Worm (Caenorhabditis elegans): ENCODE results near the gene suds-3.
"Not testable (repeated sequence)": the region's sequence is repeated elsewhere in the genome, so short reads cannot be mapped to it uniquely, and the experiment has no call there.

The suds-3 gene

ce11 chrV:9980731-9981483 lies 50.1 kb downstream of the suds-3 start, which contains the start of the genes ruvb-1 and tofu-1:
Gene ruvb-1 (minus strand): TSS chrV:9980802.
Gene tofu-1 (plus strand): TSS chrV:9981147.
- TF ChIP-seq pbrm-1 (GFP tag; IDR thresholded peaks at IDR 0.05) (peak; percentile 74; the same call in 1 of the 2 replicates), B0019.2 (GFP tag; conservative IDR thresholded peaks at IDR 0.05) (0 out of 2 replicates have a peak, but pooled peaks have one; percentile 45), dox-1 (GFP tag; IDR thresholded peaks at IDR 0.05) (peak; percentile 54; the same call in 1 of the 2 replicates), nhr-90 (tag; optimal IDR thresholded peaks at IDR 0.05) (peak; percentile 29), madf-10 (tag; optimal IDR thresholded peaks at IDR 0.05) (peak; percentile 70), nfyb-1 (GFP tag; IDR thresholded peaks at IDR 0.05) (peak; percentile 80; the same call in 1 of the 2 replicates), ceh-100 (GFP tag; IDR thresholded peaks at IDR 0.05) (peak; percentile 97), Y67H2A.10 (GFP tag; conservative IDR thresholded peaks at IDR 0.05) (0 out of 2 replicates have a peak, but pooled peaks have one; percentile 47), K11D2.4 (GFP tag; IDR thresholded peaks at IDR 0.05) (peak; percentile 50; the same call in 1 of the 2 replicates), attf-5 (GFP tag; optimal IDR thresholded peaks at IDR 0.05) (peak; percentile 74), D2030.7 (GFP tag; IDR thresholded peaks at IDR 0.05) (peak; percentile 35), athp-1 (tag; optimal IDR thresholded peaks at IDR 0.05) (peak; percentile 43), F23B12.7 (tag; optimal IDR thresholded peaks at IDR 0.05; ENCODE audit: insufficient read depth) (peak; percentile 37), madf-8 (GFP tag; conservative IDR thresholded peaks at IDR 0.05) (0 out of 2 replicates have a peak, but pooled peaks have one; percentile 15), ztf-18 (tag; optimal IDR thresholded peaks at IDR 0.05) (peak; percentile 50), lin-26 (GFP tag; IDR thresholded peaks at IDR 0.05) (peak; percentile 33; the same call in 1 of the 2 replicates), F33H1.4 (GFP tag; IDR thresholded peaks at IDR 0.05) (peak; percentile 67), hmg-1.2 (GFP tag; IDR thresholded peaks at IDR 0.05) (peak; percentile 49), egrh-3 (GFP tag; IDR thresholded peaks at IDR 0.05) (peak; percentile 57), cebp-1 (GFP tag; IDR thresholded peaks at IDR 0.05) (0 out of 2 replicates have a peak, but pooled peaks have one; percentile 63), cebp-1 (tag; optimal IDR thresholded peaks at IDR 0.05) (peak; percentile 69), B0336.3 (GFP tag; IDR thresholded peaks at IDR 0.05) (0 out of 2 replicates have a peak, but pooled peaks have one; percentile 15), ceh-27 (GFP tag; optimal IDR thresholded peaks at IDR 0.05) (peak; percentile 59), rpc-1 (optimal IDR thresholded peaks at IDR 0.05) (peak; percentile 34), ekl-4 (GFP tag; IDR thresholded peaks at IDR 0.05) (peak; percentile 60; the same call in 1 of the 2 replicates), hsf-1 (GFP tag; IDR thresholded peaks at IDR 0.05) (0 out of 2 replicates have a peak, but pooled peaks have one; percentile 38), him-1 (tag; optimal IDR thresholded peaks at IDR 0.05) (peak; percentile 14), mcd-1 (GFP tag; IDR thresholded peaks at IDR 0.05) (peak; percentile 91), aptf-2 (GFP tag; conservative IDR thresholded peaks at IDR 0.05) (0 out of 2 replicates have a peak, but pooled peaks have one; percentile 62), dpl-1 (GFP tag; optimal IDR thresholded peaks at IDR 0.05) (peak; percentile 12), xnd-1 (tag; optimal IDR thresholded peaks at IDR 0.05) (peak; percentile 44), madf-6 (GFP tag; IDR thresholded peaks at IDR 0.05) (peak; percentile 53; the same call in 1 of the 2 replicates), rcor-1 (GFP tag; IDR thresholded peaks at IDR 0.05) (peak; percentile 59), snpc-4 (tag; optimal IDR thresholded peaks at IDR 0.05) (peak in 2 of 4 experiments; percentile 47 to 62), chd-7 (tag; optimal IDR thresholded peaks at IDR 0.05) (peak; percentile 15), ztf-28 (GFP tag; IDR thresholded peaks at IDR 0.05) (0 out of 2 replicates have a peak, but pooled peaks have one; percentile 52), unc-130 (GFP tag; optimal IDR thresholded peaks at IDR 0.05) (peak; percentile 4), lin-54 (GFP tag; optimal IDR thresholded peaks at IDR 0.05) (peak; percentile 23), nhr-80 (tag; optimal IDR thresholded peaks at IDR 0.05) (peak; percentile 60), T07F8.4 (tag; optimal IDR thresholded peaks at IDR 0.05) (peak; percentile 15), lin-40 (tag; optimal IDR thresholded peaks at IDR 0.05) (peak; percentile 90), Y53G8AR.9 (GFP tag; conservative IDR thresholded peaks at IDR 0.05) (peak; percentile 64), Y95B8A.8 (GFP tag; IDR thresholded peaks at IDR 0.05) (0 out of 2 replicates have a peak, but pooled peaks have one; percentile 14), zfh-2 (GFP tag; conservative IDR thresholded peaks at IDR 0.05) (0 out of 2 replicates have a peak, but pooled peaks have one; percentile 29)
- not testable (repeated sequence) for TF ChIP-seq rpc-1 (tag; optimal IDR thresholded peaks at IDR 0.05); snpc-4 (GFP tag; optimal IDR thresholded peaks at IDR 0.05)
